Worm (Caenorhabditis elegans) whole organism, early embryonic: ENCODE results near the gene let-858.

Experiments used
- B0310.2 ChIP-seq: sonication (generic microtip); optimal IDR thresholded peaks from 2 replicates; lab custom pipeline; 2016; ENCODE audit warnings: mild to moderate bottlenecking, missing genetic modification characterization, missing compliant biosample characterization
- F13C5.2 ChIP-seq: sonication (generic microtip); optimal IDR thresholded peaks from 2 replicates; lab custom pipeline; 2017; ENCODE audit warnings: mild to moderate bottlenecking, missing genetic modification characterization, inconsistent platforms, missing compliant biosample characterization
- aly-1 ChIP-seq: sonication (generic microtip); optimal IDR thresholded peaks from 2 replicates; lab custom pipeline; 2016; ENCODE audit warnings: missing genetic modification characterization, missing compliant biosample characterization
- ama-1 ChIP-seq: fragments of 150-350 bp; optimal IDR thresholded peaks from 2 replicates; lab custom pipeline; 2014
- ceh-13 ChIP-seq: fragments of 200-800 bp; sonication (Bioruptor generic); optimal IDR thresholded peaks from 2 replicates; lab custom pipeline; 2018; ENCODE audit warnings: mild to moderate bottlenecking, missing genetic modification characterization, missing compliant biosample characterization
- ceh-36 ChIP-seq: sonication (generic microtip); optimal IDR thresholded peaks from 2 replicates; lab custom pipeline; 2016; ENCODE audit warnings: missing genetic modification characterization, inconsistent platforms, missing compliant biosample characterization
- ets-7 ChIP-seq: sonication (generic microtip); optimal IDR thresholded peaks from 2 replicates; lab custom pipeline; 2016; ENCODE audit warnings: missing genotype, missing genetic modification characterization, missing compliant biosample characterization
- flt-1 ChIP-seq: fragments of 200-800 bp; sonication (Bioruptor generic); IDR thresholded peaks from 2 replicates; pipeline ENCODE4 v1.3.6; 2022; ENCODE audit warnings: missing genetic modification characterization, missing compliant biosample characterization
- hmbx-1 ChIP-seq: sonication (generic microtip); optimal IDR thresholded peaks from 2 replicates; lab custom pipeline; 2016; ENCODE audit warnings: mild to moderate bottlenecking, missing genetic modification characterization, missing compliant biosample characterization
- hmg-4 ChIP-seq: fragments of 200-800 bp; sonication (Bioruptor generic); optimal IDR thresholded peaks from 2 replicates; lab custom pipeline; 2018; ENCODE audit warnings: mild to moderate bottlenecking, missing genetic modification characterization, missing compliant biosample characterization
- hnd-1 ChIP-seq: sonication (generic microtip); optimal IDR thresholded peaks from 2 replicates; lab custom pipeline; 2016; ENCODE audit warnings: missing genetic modification characterization, missing compliant biosample characterization
- pes-1 ChIP-seq: fragments of 200-800 bp; sonication (Bioruptor generic); IDR thresholded peaks from 2 replicates; pipeline ENCODE4 v1.3.6; 2022; ENCODE audit warnings: missing genetic modification reagents, missing genetic modification characterization, missing compliant biosample characterization
- scrt-1 ChIP-seq: fragments of 200-800 bp; sonication (Bioruptor generic); IDR thresholded peaks from 2 replicates; pipeline ENCODE4 v1.3.6; 2022; ENCODE audit warnings: missing genetic modification characterization, missing compliant biosample characterization
- sea-1 ChIP-seq: fragments of 200-800 bp; sonication (Bioruptor generic); conservative IDR thresholded peaks from 2 replicates; pipeline ENCODE4 v1.3.6; 2022; ENCODE audit warnings: missing genetic modification characterization, missing compliant biosample characterization
- tbx-11 ChIP-seq: fragments of 200-800 bp; sonication (Bioruptor generic); IDR thresholded peaks from 2 replicates; pipeline ENCODE4 v1.3.6; 2022; ENCODE audit warnings: missing genetic modification characterization, missing compliant biosample characterization
- tbx-37 ChIP-seq: fragments of 200-800 bp; sonication (Bioruptor generic); conservative IDR thresholded peaks from 2 replicates; pipeline ENCODE4 v1.3.6; 2022; ENCODE audit warnings: missing genetic modification reagents, missing genetic modification characterization, missing compliant biosample characterization
- tra-4 ChIP-seq: sonication (generic microtip); optimal IDR thresholded peaks from 2 replicates; lab custom pipeline; 2017; ENCODE audit warnings: missing genetic modification characterization, missing compliant biosample characterization

let-858 gene

DNA sequence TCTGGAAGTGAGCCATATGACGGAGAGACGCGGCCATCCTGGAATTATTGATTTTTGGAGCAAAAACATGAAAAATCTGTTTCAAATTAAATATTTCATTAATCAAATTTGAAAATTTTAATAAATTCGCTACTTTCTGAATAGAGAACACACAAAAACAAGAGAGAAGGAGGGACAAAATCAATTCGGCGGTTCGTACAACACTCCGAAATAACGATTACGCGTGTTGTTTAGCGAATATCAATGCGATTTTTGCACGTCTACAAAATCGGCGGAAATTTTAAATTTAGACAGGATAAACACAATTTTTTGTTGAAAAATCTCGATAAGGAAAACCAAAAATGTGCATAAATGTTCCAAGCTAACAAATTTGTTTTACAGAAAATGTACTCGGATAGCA lies 27.7 kb downstream of the let-858 start, which contains the start of the genes sdhd-1 and ilkp-1:
Gene sdhd-1 (minus strand): TSS at position 38 of the 400 bp plus-strand sequence.
Gene ilkp-1 (plus strand): TSS at position 380 of the 400 bp plus-strand sequence.
- TF ChIP-seq ceh-13 (GFP tag; lab: Kevin White, UChicago) (no peak), hnd-1 (tag; lab: Kevin White, UChicago) (no peak)

DNA sequence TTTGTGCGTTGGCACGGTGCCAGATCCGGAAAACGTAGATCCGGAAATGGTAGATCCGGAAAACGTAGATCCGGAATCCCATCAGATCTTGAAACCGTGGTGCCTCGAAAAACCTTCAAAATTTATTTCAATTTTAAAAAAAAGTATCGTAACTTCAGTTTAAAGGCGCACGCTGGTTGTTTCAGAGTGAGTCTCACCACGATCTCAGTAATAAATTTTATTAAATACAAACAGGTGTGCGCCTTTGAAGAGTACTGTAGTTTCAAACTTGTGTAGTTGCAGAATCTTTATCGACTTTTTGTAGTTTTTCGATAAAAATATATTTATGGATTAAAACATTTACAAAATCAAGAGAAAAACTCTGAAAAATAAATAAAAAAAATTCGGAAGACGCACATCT lies 28.5 kb downstream of the let-858 start:
- no peak for TF ChIP-seq ceh-13 (GFP tag; lab: Kevin White, UChicago)
- no peak for TF ChIP-seq flt-1 (GFP tag; lab: Robert Waterston, UW)
- TF ChIP-seq ets-7 (tag; lab: Kevin White, UChicago): no peak
- TF ChIP-seq scrt-1: no peak
- TF ChIP-seq B0310.2 (tag; lab: Kevin White, UChicago): no peak
- no peak for TF ChIP-seq tra-4 (tag; lab: Kevin White, UChicago)
- no peak for TF ChIP-seq aly-1
- TF ChIP-seq hmg-4 (GFP tag; lab: Kevin White, UChicago): no peak
- TF ChIP-seq hnd-1 (tag; lab: Kevin White, UChicago): no peak
- no peak for TF ChIP-seq tbx-11 (GFP tag; lab: Robert Waterston, UW)

DNA sequence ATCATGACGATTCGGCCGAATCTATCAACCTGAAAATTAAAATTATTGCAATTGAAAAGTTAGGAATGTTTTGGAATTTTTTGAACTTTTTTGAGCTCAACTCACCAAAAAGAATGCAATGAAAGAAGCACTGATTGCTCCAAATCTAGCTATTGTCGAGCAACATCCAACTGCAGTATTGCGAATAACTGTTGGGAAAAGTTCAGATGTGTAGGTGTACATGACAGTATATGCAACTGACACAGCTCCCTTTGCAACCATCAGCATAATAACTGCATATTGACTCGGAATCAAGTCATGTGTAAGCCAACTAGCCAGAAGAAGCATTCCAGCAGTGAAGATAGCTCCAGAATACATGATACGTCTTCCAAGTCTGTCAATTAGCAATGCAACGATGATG lies 30.4 kb downstream of the let-858 start:
- TF ChIP-seq flt-1 (GFP tag; lab: Robert Waterston, UW) (no peak), ets-7 (tag; lab: Kevin White, UChicago) (no peak), sea-1 (no peak), ceh-36 (tag; lab: Kevin White, UChicago) (no peak), ama-1 (no peak), tbx-11 (GFP tag; lab: Robert Waterston, UW) (no peak), scrt-1 (no peak), B0310.2 (tag; lab: Kevin White, UChicago) (no peak)

DNA sequence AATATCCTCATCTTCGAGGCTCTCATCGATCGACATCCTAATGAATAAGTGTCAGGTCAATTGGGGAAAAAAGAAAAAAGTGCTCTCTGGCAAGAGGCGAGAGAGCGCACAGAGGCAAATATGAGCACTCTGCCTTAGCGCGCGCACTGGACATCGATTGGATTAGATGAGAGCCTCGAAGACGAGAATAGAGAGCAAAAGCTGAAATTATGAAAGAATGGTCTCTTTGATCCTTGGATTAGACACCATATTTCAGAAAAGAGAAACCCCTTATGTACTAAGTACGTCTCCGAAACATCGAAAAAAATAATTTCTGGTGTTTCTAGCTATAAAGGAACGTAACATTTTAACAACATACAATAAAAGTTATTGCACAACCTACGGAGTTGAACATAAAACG lies 33.1 kb downstream of the let-858 start, which contains the start of gene F45E10.2:
Gene F45E10.2 (minus strand): TSS at position 101 of the 400 bp plus-strand sequence.
- no peak for TF ChIP-seq sea-1
- no peak for TF ChIP-seq pes-1
- no peak for TF ChIP-seq ama-1
- no peak for TF ChIP-seq hmg-4 (GFP tag; lab: Kevin White, UChicago)
- no peak for TF ChIP-seq tra-4 (tag; lab: Kevin White, UChicago)
- no peak for TF ChIP-seq hmbx-1
- TF ChIP-seq hnd-1 (tag; lab: Kevin White, UChicago): no peak
- TF ChIP-seq scrt-1: no peak
- no peak for TF ChIP-seq B0310.2 (tag; lab: Kevin White, UChicago)
- no peak for TF ChIP-seq tbx-37 (GFP tag; lab: Robert Waterston, UW)
- TF ChIP-seq tbx-11 (GFP tag; lab: Robert Waterston, UW): no peak
- TF ChIP-seq F13C5.2 (tag; lab: Kevin White, UChicago): no peak
- TF ChIP-seq ceh-36 (tag; lab: Kevin White, UChicago): no peak
- TF ChIP-seq flt-1 (GFP tag; lab: Robert Waterston, UW): no peak
- no peak for TF ChIP-seq ceh-13 (GFP tag; lab: Kevin White, UChicago)

DNA sequence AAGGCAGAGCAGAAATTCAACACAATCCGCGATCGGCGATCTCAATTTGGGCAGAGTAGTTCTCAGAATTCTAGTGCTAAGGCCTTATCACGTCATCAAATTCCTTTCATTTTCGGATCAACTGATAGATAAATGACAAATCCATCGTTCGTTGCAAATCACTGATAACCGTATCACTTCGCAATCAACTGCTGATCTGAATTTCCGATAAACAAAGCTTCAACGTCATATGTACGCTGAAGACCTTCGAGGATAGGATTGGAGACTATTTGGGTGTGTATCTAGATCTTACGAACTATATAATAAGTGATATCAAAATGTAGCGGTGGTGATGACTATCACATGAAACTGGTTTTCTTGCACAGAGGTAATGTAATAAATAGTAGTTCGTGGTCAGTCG lies 35.1 kb downstream of the let-858 start:
- no peak for TF ChIP-seq hnd-1 (tag; lab: Kevin White, UChicago)
- no peak for TF ChIP-seq aly-1

DNA sequence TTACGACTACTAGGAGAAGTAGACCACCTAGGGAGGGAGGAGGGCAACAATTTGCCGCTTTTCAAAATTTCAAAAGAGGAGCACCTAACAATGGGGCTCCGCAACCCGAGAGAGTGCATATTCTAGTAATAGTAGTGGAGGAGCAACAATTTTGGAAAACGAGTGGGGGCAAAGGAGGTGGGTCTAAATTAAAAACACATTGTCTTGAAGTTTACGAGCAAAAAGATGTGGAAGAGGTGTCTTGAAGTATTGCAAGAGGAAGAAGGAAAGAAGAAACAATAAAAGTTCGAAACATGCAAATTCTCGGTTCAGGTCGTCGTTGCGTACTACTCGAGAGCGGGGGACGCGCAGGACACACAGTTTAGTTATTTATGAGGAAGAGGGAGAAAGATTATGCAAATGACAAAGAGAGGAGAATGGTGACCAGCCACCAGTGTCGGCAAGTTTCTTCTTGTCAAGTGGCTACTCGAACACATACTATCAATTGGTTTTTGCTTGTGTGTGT lies 42.1 kb downstream of the let-858 start:
- TF ChIP-seq F13C5.2 (tag; lab: Kevin White, UChicago): no peak
- no peak for TF ChIP-seq sea-1
- TF ChIP-seq tbx-37 (GFP tag; lab: Robert Waterston, UW): no peak
- TF ChIP-seq ceh-13 (GFP tag; lab: Kevin White, UChicago): no peak
- TF ChIP-seq scrt-1: no peak
- no peak for TF ChIP-seq B0310.2 (tag; lab: Kevin White, UChicago)
- TF ChIP-seq tbx-11 (GFP tag; lab: Robert Waterston, UW): no peak
- no peak for TF ChIP-seq ets-7 (tag; lab: Kevin White, UChicago)
- TF ChIP-seq aly-1: no peak
- TF ChIP-seq ceh-36 (tag; lab: Kevin White, UChicago): no peak
- TF ChIP-seq ama-1: no peak
- TF ChIP-seq hmg-4 (GFP tag; lab: Kevin White, UChicago): no peak
- no peak for TF ChIP-seq hmbx-1
- TF ChIP-seq flt-1 (GFP tag; lab: Robert Waterston, UW): no peak
- no peak for TF ChIP-seq tra-4 (tag; lab: Kevin White, UChicago)

DNA sequence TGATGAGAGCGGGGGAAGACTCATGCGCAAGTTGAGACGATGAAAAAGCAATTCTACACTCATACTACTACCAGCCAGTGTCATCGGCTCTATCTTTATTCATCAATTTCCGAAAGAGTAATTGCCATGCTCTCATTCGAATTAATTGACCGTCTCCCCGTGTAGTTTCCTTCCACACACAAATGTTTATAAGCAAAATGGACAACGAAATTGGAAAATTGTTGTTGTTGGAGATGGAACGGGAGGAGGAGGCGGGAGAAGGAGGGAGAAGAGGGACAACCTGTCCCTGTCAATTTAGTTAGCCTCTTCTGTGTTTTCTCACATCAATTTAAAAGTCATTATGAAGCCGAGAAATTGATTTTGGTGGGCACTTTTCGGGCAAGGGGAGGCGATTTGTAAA lies 50.4 kb downstream of the let-858 start:
- no peak for TF ChIP-seq ceh-13 (GFP tag; lab: Kevin White, UChicago)
- TF ChIP-seq ceh-36 (tag; lab: Kevin White, UChicago): no peak
- TF ChIP-seq hmbx-1: no peak
- TF ChIP-seq hnd-1 (tag; lab: Kevin White, UChicago): no peak
- no peak for TF ChIP-seq tbx-37 (GFP tag; lab: Robert Waterston, UW)
- no peak for TF ChIP-seq tbx-11 (GFP tag; lab: Robert Waterston, UW)
- TF ChIP-seq tra-4 (tag; lab: Kevin White, UChicago): no peak
- no peak for TF ChIP-seq ama-1
- no peak for TF ChIP-seq scrt-1
- TF ChIP-seq ets-7 (tag; lab: Kevin White, UChicago): no peak
- no peak for TF ChIP-seq hmg-4 (GFP tag; lab: Kevin White, UChicago)
- TF ChIP-seq flt-1 (GFP tag; lab: Robert Waterston, UW): no peak

DNA sequence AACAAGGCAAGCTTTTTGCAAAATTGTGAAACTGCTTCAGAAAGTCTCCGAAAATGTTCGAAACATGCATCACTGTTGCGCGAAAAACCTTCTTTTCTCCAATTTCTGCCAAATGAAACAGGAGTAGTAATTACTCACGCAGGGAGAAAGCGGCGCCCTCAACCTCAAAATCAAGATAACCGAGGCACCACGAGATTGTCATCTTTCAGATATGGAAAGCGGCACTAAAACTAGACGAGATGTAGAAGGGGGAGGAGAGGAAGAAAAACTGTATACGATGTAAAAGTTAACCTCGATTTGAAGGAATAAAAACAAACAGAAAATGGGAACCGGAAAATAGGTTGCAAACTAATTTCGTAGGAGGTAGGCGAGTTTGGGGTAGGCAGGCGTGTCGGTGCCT lies 54.4 kb downstream of the let-858 start:
- TF ChIP-seq ama-1 (no peak), flt-1 (GFP tag; lab: Robert Waterston, UW) (no peak), ets-7 (tag; lab: Kevin White, UChicago) (no peak), ceh-13 (GFP tag; lab: Kevin White, UChicago) (no peak), sea-1 (no peak), hmg-4 (GFP tag; lab: Kevin White, UChicago) (no peak), hnd-1 (tag; lab: Kevin White, UChicago) (no peak), scrt-1 (no peak), hmbx-1 (no peak), aly-1 (no peak), F13C5.2 (tag; lab: Kevin White, UChicago) (no peak), B0310.2 (tag; lab: Kevin White, UChicago) (no peak), ceh-36 (tag; lab: Kevin White, UChicago) (no peak), tbx-37 (GFP tag; lab: Robert Waterston, UW) (no peak), tbx-11 (GFP tag; lab: Robert Waterston, UW) (no peak), tra-4 (tag; lab: Kevin White, UChicago) (no peak), pes-1 (no peak)
